Worm (Caenorhabditis elegans) whole organism, L4/young adult: Measurements from ENCODE around the gene sri-40.

Experiments used
- W03F9.2 ChIP-seq: fragments of 150-350 bp; optimal IDR thresholded peaks from 2 replicates; lab custom pipeline; 2014; ENCODE audit warnings: missing biosample characterization, missing genetic modification characterization
- dao-5 ChIP-seq: sonication (generic microtip); optimal IDR thresholded peaks from 2 replicates; lab custom pipeline; 2016; ENCODE audit warnings: missing genotype, missing genetic modification characterization, moderate library complexity, missing compliant biosample characterization
- him-1 ChIP-seq: sonication (generic microtip); optimal IDR thresholded peaks from 2 replicates; lab custom pipeline; 2016; ENCODE audit warnings: missing genotype, missing genetic modification reagents, missing genetic modification characterization, missing compliant biosample characterization

DNA sequence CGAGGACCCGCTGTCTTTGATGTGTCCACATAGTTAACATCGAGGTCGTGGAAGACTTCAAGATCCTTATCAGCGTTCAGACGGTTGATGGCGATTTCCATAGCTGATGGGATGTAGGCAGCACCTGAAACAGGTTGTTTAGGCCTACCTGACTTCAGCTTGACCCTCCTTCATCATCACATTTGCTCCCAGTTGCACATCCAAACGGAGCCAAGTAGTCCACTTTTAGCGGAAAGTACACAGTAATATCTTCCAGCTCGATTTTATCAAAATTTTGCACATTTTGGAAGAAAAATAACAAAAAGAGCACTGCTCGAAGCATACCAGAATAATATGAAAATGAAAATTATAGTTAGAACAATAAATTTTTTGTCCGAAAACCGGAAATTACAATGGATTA is 19.2 kb downstream of the sri-40 start, which contains the start of gene gcy-15:
- TF ChIP-seq dao-5 (tag; lab: Kevin White, UChicago) (no peak), him-1 (tag; lab: Kevin White, UChicago) (no peak), W03F9.2 (tag; lab: Kevin White, UChicago) (no peak)
